Worm (Caenorhabditis elegans) whole organism, L2 larva: ENCODE results near the gene gpc-1.

Experiments
- alr-1 ChIP-seq: fragments of 150-350 bp; optimal IDR thresholded peaks from 2 replicates; lab custom pipeline; 2014; ENCODE audit warnings: missing biosample characterization, missing genetic modification characterization
- ama-1 ChIP-seq: fragments of 150-350 bp; optimal IDR thresholded peaks from 2 replicates; lab custom pipeline; 2018; ENCODE audit warnings: inconsistent platforms
- ceh-82 ChIP-seq: fragments of 150-350 bp; optimal IDR thresholded peaks from 2 replicates; lab custom pipeline; 2014; ENCODE audit warnings: missing biosample characterization, missing genetic modification characterization
- lin-11 ChIP-seq: fragments of 150-350 bp; sonication (generic microtip); optimal IDR thresholded peaks from 2 replicates; lab custom pipeline; 2014; ENCODE audit warnings: missing biosample characterization, missing genetic modification characterization, inconsistent platforms, mixed read lengths
- lin-13 ChIP-seq: fragments of 150-350 bp; optimal IDR thresholded peaks from 2 replicates; lab custom pipeline; 2014; ENCODE audit warnings: missing biosample characterization, missing genetic modification reagents, missing genetic modification characterization
- lin-39 ChIP-seq: fragments of 150-350 bp; optimal IDR thresholded peaks from 2 replicates; lab custom pipeline; 2014; ENCODE audit warnings: missing biosample characterization, missing genetic modification reagents, missing genetic modification characterization
- nhr-11 ChIP-seq: fragments of 150-350 bp; optimal IDR thresholded peaks from 2 replicates; lab custom pipeline; 2014; ENCODE audit warnings: missing biosample characterization, missing genetic modification characterization
- nhr-21 ChIP-seq: fragments of 150-350 bp; optimal IDR thresholded peaks from 2 replicates; lab custom pipeline; 2014; ENCODE audit warnings: missing biosample characterization, missing genetic modification characterization
- nhr-25 ChIP-seq: fragments of 150-350 bp; sonication (generic microtip); optimal IDR thresholded peaks from 3 replicates; lab custom pipeline; 2014; ENCODE audit warnings: missing biosample characterization, missing genetic modification characterization
- nhr-77 ChIP-seq: fragments of 150-350 bp; optimal IDR thresholded peaks from 2 replicates; lab custom pipeline; 2014; ENCODE audit warnings: missing biosample characterization, missing genetic modification characterization
- ztf-11 ChIP-seq: sonication (generic microtip); optimal IDR thresholded peaks from 2 replicates; lab custom pipeline; 2017; ENCODE audit warnings: missing biosample characterization, missing genetic modification characterization

ce11 chrX:12843011-12843410 is 41.8 kb downstream of the gpc-1 start, which contains the start of gene C52G5.2:
- TF ChIP-seq lin-11 (tag; lab: Kevin White, UChicago) (no peak), ztf-11 (tag; lab: Kevin White, UChicago) (no peak), nhr-77 (tag; lab: Kevin White, UChicago) (no peak), nhr-11 (no peak), ama-1 (lab: Kevin White, UChicago) (no peak), lin-13 (no peak), ceh-82 (no peak), nhr-21 (tag; lab: Kevin White, UChicago) (no peak), nhr-25 (tag; lab: Kevin White, UChicago) (no peak), alr-1 (tag; lab: Kevin White, UChicago) (no peak), lin-39 (tag; lab: Kevin White, UChicago) (no peak)
